Fruit fly (Drosophila melanogaster) whole organism, embryonic: ENCODE data around the gene CG43901.
A peak's percentile ranks its signal among the peaks of the same experiment; 100 is the strongest.

Experiments used
- Asciz ChIP-seq: fragments of 200-800 bp; sonication (Bioruptor generic); optimal IDR thresholded peaks from 2 replicates; lab custom pipeline; 2017; ENCODE audit warnings: missing biosample characterization, mild to moderate bottlenecking, missing genetic modification characterization, missing genetic modification reagents
- B-H1 ChIP-seq: fragments of 200-800 bp; sonication (Bioruptor generic); IDR thresholded peaks from 3 replicates; pipeline ENCODE4 v1.3.6; 2022; ENCODE audit warnings: missing biosample characterization, missing genetic modification characterization
- CG10147 ChIP-seq: fragments of 200-800 bp; sonication (Bioruptor generic); optimal IDR thresholded peaks from 2 replicates; lab custom pipeline; 2019; ENCODE audit warnings: missing biosample characterization, mild to moderate bottlenecking, missing genetic modification characterization, moderate library complexity
- CG10565 ChIP-seq: fragments of 200-800 bp; sonication (Bioruptor generic); optimal IDR thresholded peaks from 3 replicates; lab custom pipeline; 2016; ENCODE audit warnings: missing biosample characterization, mild to moderate bottlenecking, missing genetic modification characterization
- CG11085 ChIP-seq: fragments of 200-800 bp; sonication (Bioruptor generic); IDR thresholded peaks from 2 replicates; pipeline ENCODE4 v1.3.6; 2022; ENCODE audit warnings: missing biosample characterization, missing genetic modification characterization
- CG11560 ChIP-seq: fragments of 200-800 bp; sonication (Bioruptor generic); IDR thresholded peaks from 3 replicates; pipeline ENCODE4 v1.3.6; 2022; ENCODE audit warnings: missing biosample characterization, missing genetic modification characterization
- CG11723 ChIP-seq: fragments of 200-800 bp; sonication (Bioruptor generic); optimal IDR thresholded peaks from 2 replicates; lab custom pipeline; 2017; ENCODE audit warnings: missing biosample characterization, mild to moderate bottlenecking, missing genetic modification characterization
- CG13287 ChIP-seq: fragments of 200-800 bp; sonication (Bioruptor generic); IDR thresholded peaks from 2 replicates; pipeline ENCODE4 v1.3.6; 2022; ENCODE audit warnings: missing biosample characterization, missing genetic modification characterization; ENCODE audit not compliant: partially characterized antibody
- CG13775 ChIP-seq: fragments of 200-800 bp; sonication (Bioruptor generic); optimal IDR thresholded peaks from 3 replicates; lab custom pipeline; 2017; ENCODE audit warnings: missing biosample characterization, mild to moderate bottlenecking, missing genetic modification characterization
- CG14965 ChIP-seq: fragments of 200-800 bp; sonication (Bioruptor generic); optimal IDR thresholded peaks from 2 replicates; lab custom pipeline; 2016; ENCODE audit warnings: missing biosample characterization, missing genetic modification characterization, borderline replicate concordance
- CG16813 ChIP-seq: fragments of 200-800 bp; sonication (Bioruptor generic); IDR thresholded peaks from 3 replicates; pipeline ENCODE4 v1.3.6; 2022; ENCODE audit warnings: missing biosample characterization, missing genetic modification characterization; ENCODE audit not compliant: partially characterized antibody
- CG16863 ChIP-seq: fragments of 200-800 bp; sonication (Bioruptor generic); optimal IDR thresholded peaks from 3 replicates; lab custom pipeline; 2016; ENCODE audit warnings: missing biosample characterization, missing genetic modification characterization
- CG17385 ChIP-seq: fragments of 200-800 bp; sonication (Bioruptor generic); optimal IDR thresholded peaks from 3 replicates; lab custom pipeline; 2018; ENCODE audit warnings: missing biosample characterization, mild to moderate bottlenecking, missing genetic modification characterization
- CG2678 ChIP-seq: fragments of 200-800 bp; sonication (Bioruptor generic); optimal IDR thresholded peaks from 3 replicates; lab custom pipeline; 2019; ENCODE audit warnings: missing biosample characterization, mild to moderate bottlenecking, missing genetic modification characterization, moderate library complexity
- CG6689 ChIP-seq: fragments of 200-800 bp; sonication (Bioruptor generic); IDR thresholded peaks from 2 replicates; pipeline ENCODE4 v1.3.6; 2022; ENCODE audit warnings: missing biosample characterization, missing genetic modification characterization
- CG7556 ChIP-seq: fragments of 200-800 bp; sonication (Bioruptor generic); optimal IDR thresholded peaks from 2 replicates; lab custom pipeline; 2017; ENCODE audit warnings: missing biosample characterization, mild to moderate bottlenecking, missing genetic modification characterization
- CG7786 ChIP-seq: fragments of 200-800 bp; sonication (Bioruptor generic); optimal IDR thresholded peaks from 2 replicates; lab custom pipeline; 2016; ENCODE audit warnings: missing biosample characterization, missing genetic modification characterization
- CG7839 ChIP-seq: fragments of 200-800 bp; sonication (Bioruptor generic); optimal IDR thresholded peaks from 3 replicates; lab custom pipeline; 2018; ENCODE audit warnings: missing biosample characterization, mild to moderate bottlenecking, missing genetic modification characterization, moderate library complexity
- CG8924 ChIP-seq: fragments of 200-800 bp; optimal IDR thresholded peaks from 3 replicates; lab custom pipeline; 2019; ENCODE audit warnings: missing biosample characterization, mild to moderate bottlenecking, missing genetic modification characterization, moderate library complexity
- CG9215 ChIP-seq: fragments of 200-800 bp; sonication (Bioruptor generic); IDR thresholded peaks from 2 replicates; pipeline ENCODE4 v1.3.6; 2022; ENCODE audit warnings: missing biosample characterization, missing genetic modification characterization
- CHES-1-like ChIP-seq: fragments of 200-800 bp; sonication (Bioruptor generic); optimal IDR thresholded peaks from 2 replicates; lab custom pipeline; 2016; ENCODE audit warnings: missing biosample characterization, missing genetic modification characterization
- D ChIP-seq, 2 experiments: fragments of 200-800 bp in 1 of 2; fragments of >200 bp in 1 of 2; sonication (Bioruptor generic) in 1 of 2; optimal IDR thresholded peaks; 2 replicates in 1 of 2; 3 replicates in 1 of 2; lab custom pipeline; 2017; ENCODE audit warnings: mild to moderate bottlenecking in 1 of 2, missing biosample characterization in 1 of 2, missing genetic modification characterization in 1 of 2, missing genetic modification reagents in 1 of 2
- E2f2 ChIP-seq: fragments of 200-800 bp; sonication (Bioruptor generic); IDR thresholded peaks from 2 replicates; pipeline ENCODE4 v1.3.6; 2022; ENCODE audit warnings: missing biosample characterization, missing genetic modification characterization
- Gug ChIP-seq: fragments of 200-800 bp; sonication (Bioruptor generic); IDR thresholded peaks from 4 replicates; pipeline ENCODE4 v1.3.6; 2022; ENCODE audit warnings: missing biosample characterization, missing genetic modification characterization
- H15 ChIP-seq: fragments of 200-800 bp; sonication (Bioruptor generic); IDR thresholded peaks from 3 replicates; pipeline ENCODE4 v1.3.6; 2022; ENCODE audit warnings: missing biosample characterization, missing genetic modification characterization
- Hr51 ChIP-seq, 2 experiments: fragments of 200-800 bp; sonication (Bioruptor generic); optimal IDR thresholded peaks; 2 replicates in 1 of 2; 3 replicates in 1 of 2; lab custom pipeline; 2016 to 2018; ENCODE audit warnings: missing biosample characterization in 2 of 2, missing genetic modification characterization in 2 of 2, mild to moderate bottlenecking in 1 of 2, moderate library complexity in 1 of 2
- Lhr ChIP-seq: fragments of 200-800 bp; sonication (Bioruptor generic); optimal IDR thresholded peaks from 3 replicates; lab custom pipeline; 2017; ENCODE audit warnings: mild to moderate bottlenecking, missing biosample characterization, missing genetic modification reagents, missing genetic modification characterization
- NfI ChIP-seq: fragments of 200-800 bp; sonication (Bioruptor generic); optimal IDR thresholded peaks from 3 replicates; lab custom pipeline; 2018; ENCODE audit warnings: missing biosample characterization, mild to moderate bottlenecking, missing genetic modification characterization, moderate library complexity
- Ptx1 ChIP-seq: fragments of 200-800 bp; sonication (Bioruptor generic); IDR thresholded peaks from 2 replicates; pipeline ENCODE4 v1.3.6; 2022; ENCODE audit warnings: missing biosample characterization, missing genetic modification characterization
- Tbp ChIP-seq: fragments of >200 bp; optimal IDR thresholded peaks from 2 replicates; lab custom pipeline; 2018; ENCODE audit warnings: missing biosample characterization, missing genetic modification characterization
- Trl ChIP-seq, 3 experiments: fragments of >200 bp in 2 of 3; fragments of 200-800 bp in 1 of 3; sonication (Bioruptor generic) in 1 of 3; optimal IDR thresholded peaks; 2 replicates in 1 of 3; 3 replicates in 2 of 3; lab custom pipeline; 2016 to 2017; ENCODE audit warnings: missing biosample characterization in 1 of 3, missing genetic modification characterization in 1 of 3
- btn ChIP-seq: fragments of 200-800 bp; sonication (Bioruptor generic); optimal IDR thresholded peaks from 2 replicates; lab custom pipeline; 2016; ENCODE audit warnings: missing biosample characterization, missing genetic modification characterization
- cad ChIP-seq: fragments of >200 bp; optimal IDR thresholded peaks from 2 replicates; lab custom pipeline; 2017; ENCODE audit warnings: missing biosample characterization, missing genetic modification characterization
- chm ChIP-seq: fragments of 200-800 bp; sonication (Bioruptor generic); IDR thresholded peaks from 2 replicates; pipeline ENCODE4 v1.3.6; 2022; ENCODE audit warnings: missing biosample characterization, missing genetic modification characterization
- dpn ChIP-seq, 2 experiments: fragments of 200-800 bp; sonication (Bioruptor generic); optimal IDR thresholded peaks; 3 replicates each; lab custom pipeline; 2016; ENCODE audit warnings: missing biosample characterization in 2 of 2, missing genetic modification characterization in 2 of 2
- ewg ChIP-seq: fragments of 200-800 bp; sonication (Bioruptor generic); optimal IDR thresholded peaks from 3 replicates; lab custom pipeline; 2017; ENCODE audit warnings: mild to moderate bottlenecking, missing biosample characterization, missing genetic modification reagents, missing genetic modification characterization
- gsb ChIP-seq: fragments of 200-800 bp; sonication (Bioruptor generic); IDR thresholded peaks from 2 replicates; pipeline ENCODE4 v1.3.6; 2022; ENCODE audit warnings: missing biosample characterization, missing genetic modification characterization
- hkb ChIP-seq, 2 experiments: fragments of 200-800 bp in 1 of 2; fragments of >200 bp in 1 of 2; sonication (Bioruptor generic) in 1 of 2; IDR thresholded peaks in 1 of 2; optimal IDR thresholded peaks in 1 of 2; 2 replicates each; pipeline versions ENCODE4 v1.3.6 to Lab custom; 2017 to 2022; ENCODE audit warnings: missing biosample characterization in 1 of 2, missing genetic modification characterization in 1 of 2
- hth ChIP-seq: fragments of >200 bp; optimal IDR thresholded peaks from 2 replicates; lab custom pipeline; 2017; ENCODE audit warnings: inconsistent platforms
- jumu ChIP-seq: fragments of 200-800 bp; sonication (Bioruptor generic); optimal IDR thresholded peaks from 3 replicates; lab custom pipeline; 2016; ENCODE audit warnings: missing biosample characterization, missing genetic modification characterization
- lbe ChIP-seq: fragments of 200-800 bp; sonication (Bioruptor generic); optimal IDR thresholded peaks from 2 replicates; lab custom pipeline; 2016; ENCODE audit warnings: missing biosample characterization, mild to moderate bottlenecking, missing genetic modification characterization
- mld ChIP-seq: fragments of 200-800 bp; sonication (Bioruptor generic); IDR thresholded peaks from 3 replicates; pipeline ENCODE4 v1.3.6; 2022; ENCODE audit warnings: missing biosample characterization, missing genetic modification characterization; ENCODE audit not compliant: partially characterized antibody
- nau ChIP-seq: fragments of 200-800 bp; sonication (Bioruptor generic); optimal IDR thresholded peaks from 3 replicates; lab custom pipeline; 2017; ENCODE audit warnings: missing biosample characterization, mild to moderate bottlenecking, missing genetic modification characterization, missing genetic modification reagents
- nmo ChIP-seq: fragments of 200-800 bp; sonication (Bioruptor generic); optimal IDR thresholded peaks from 2 replicates; lab custom pipeline; 2018; ENCODE audit warnings: missing biosample characterization, mild to moderate bottlenecking, missing genetic modification characterization, moderate library complexity
- otp ChIP-seq: fragments of 200-800 bp; sonication (Bioruptor generic); IDR thresholded peaks from 3 replicates; pipeline ENCODE4, ENCODE4 v1.3.6; 2022; ENCODE audit warnings: missing biosample characterization, missing genetic modification characterization
- slp2 ChIP-seq: fragments of 200-800 bp; sonication (Bioruptor generic); optimal IDR thresholded peaks from 2 replicates; lab custom pipeline; 2016; ENCODE audit warnings: missing biosample characterization, missing genetic modification characterization
- sr ChIP-seq: fragments of 200-800 bp; sonication (Bioruptor generic); IDR thresholded peaks from 3 replicates; pipeline ENCODE4 v1.3.6; 2022; ENCODE audit warnings: missing biosample characterization, missing genetic modification characterization
- tna ChIP-seq: fragments of 200-800 bp; sonication (Bioruptor generic); IDR thresholded peaks from 2 replicates; pipeline ENCODE4 v1.3.6; 2022; ENCODE audit warnings: missing biosample characterization, missing genetic modification characterization; ENCODE audit not compliant: partially characterized antibody
- zen ChIP-seq: fragments of 200-800 bp; sonication (Bioruptor generic); optimal IDR thresholded peaks from 3 replicates; lab custom pipeline; 2018; ENCODE audit warnings: missing biosample characterization, mild to moderate bottlenecking, missing genetic modification characterization, moderate library complexity

Gene CG43901

DNA sequence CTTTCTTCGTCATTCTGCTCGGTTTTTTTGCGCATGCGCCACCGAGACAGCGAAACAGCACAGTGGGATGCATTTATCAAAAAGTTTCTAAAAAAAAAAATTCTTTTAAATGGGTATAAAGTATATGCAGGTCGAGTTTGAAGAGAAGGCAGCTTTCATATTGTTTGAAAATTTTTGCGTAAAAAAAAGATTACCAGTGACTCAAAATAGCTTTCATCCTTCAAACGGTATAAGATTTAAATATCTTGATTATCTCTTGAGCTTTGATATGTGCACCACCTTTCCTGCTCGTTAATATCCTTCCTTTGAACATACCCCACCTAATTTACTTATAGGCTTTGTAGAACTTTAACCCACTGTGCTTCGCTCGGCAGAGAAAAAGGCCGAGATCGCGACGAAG, 520 bp upstream of the CG43901 start (continued):
- TF ChIP-seq CG13775 = peak; percentile 64
- TF ChIP-seq mld (GFP tag; lab: Robert Waterston, UW) = no peak
- no peak for TF ChIP-seq Trl (optimal IDR thresholded peaks at IDR 0.05; lab: Kevin White, UChicago)
- peak; percentile 70 for TF ChIP-seq Trl (GFP tag; optimal IDR thresholded peaks at IDR 0.05; lab: Kevin White, UChicago)
- TF ChIP-seq dpn (GFP tag; optimal IDR thresholded peaks at IDR 0.05; lab: Kevin White, UChicago) = peak; percentile 37 to 44
- peak; percentile 58 for TF ChIP-seq CG16863
- TF ChIP-seq hth (lab: Kevin White, UChicago) = no peak
- TF ChIP-seq CG7556 (GFP tag; lab: Kevin White, UChicago) = peak; percentile 79
- TF ChIP-seq slp2 (GFP tag; lab: Kevin White, UChicago) = peak; percentile 52
- TF ChIP-seq H15 (GFP tag; lab: Robert Waterston, UW) = 0 out of 3 replicates have a peak, but pooled peaks have one; percentile 27
- peak; percentile 61 for TF ChIP-seq Ptx1 (GFP tag; lab: Robert Waterston, UW)
- TF ChIP-seq CG8924 (tag; lab: Kevin White, UChicago) = peak; percentile 73
- no peak for TF ChIP-seq gsb (GFP tag; lab: Robert Waterston, UW)
- TF ChIP-seq CG11560 (tag; lab: Robert Waterston, UW) = no peak
- no peak; the same call in 2 of the 3 replicates for TF ChIP-seq B-H1 (GFP tag; lab: Robert Waterston, UW)
- TF ChIP-seq CG14965 (GFP tag; lab: Kevin White, UChicago) = peak; percentile 36
- TF ChIP-seq jumu (GFP tag; lab: Kevin White, UChicago) = peak; percentile 62
- peak; percentile 46 for TF ChIP-seq CG10147 (GFP tag; lab: Kevin White, UChicago)
- TF ChIP-seq ewg = peak; percentile 65
- TF ChIP-seq Tbp (GFP tag; lab: Kevin White, UChicago) = no peak
- peak; percentile 16 for TF ChIP-seq CHES-1-like
- no peak for TF ChIP-seq CG10565 (GFP tag; lab: Kevin White, UChicago)
- TF ChIP-seq chm (GFP tag; lab: Robert Waterston, UW) = no peak
- no peak for TF ChIP-seq nau (GFP tag; lab: Kevin White, UChicago)
- peak; percentile 33; the same call in 1 of the 2 replicates for TF ChIP-seq E2f2 (GFP tag; lab: Robert Waterston, UW)
- no peak for TF ChIP-seq D (optimal IDR thresholded peaks at IDR 0.05; lab: Kevin White, UChicago)
- peak; percentile 75 for TF ChIP-seq D (GFP tag; optimal IDR thresholded peaks at IDR 0.05; lab: Kevin White, UChicago)
- peak; percentile 81 for TF ChIP-seq CG2678 (tag; lab: Kevin White, UChicago)
- peak; percentile 28 for TF ChIP-seq btn
- TF ChIP-seq CG9215 = peak; percentile 44; the same call in 1 of the 2 replicates
- TF ChIP-seq Hr51 (GFP tag; optimal IDR thresholded peaks at IDR 0.05; lab: Kevin White, UChicago) = peak; percentile 30 to 71
- peak; percentile 66 for TF ChIP-seq CG17385 (GFP tag; lab: Kevin White, UChicago)
- TF ChIP-seq CG11723 = peak; percentile 2
- peak; percentile 45 for TF ChIP-seq Asciz
- TF ChIP-seq otp (GFP tag; lab: Robert Waterston, UW) = 0 out of 3 replicates have a peak, but pooled peaks have one; percentile 9
- TF ChIP-seq CG13287 (GFP tag; lab: Robert Waterston, UW) = no peak
- no peak for TF ChIP-seq cad
- peak; percentile 79 for TF ChIP-seq CG7839
- TF ChIP-seq NfI (GFP tag; lab: Kevin White, UChicago) = peak; percentile 54
- TF ChIP-seq sr (GFP tag; lab: Robert Waterston, UW) = no peak
- no peak for TF ChIP-seq CG16813 (GFP tag; lab: Robert Waterston, UW)
- peak; percentile 80 for TF ChIP-seq nmo (GFP tag; lab: Kevin White, UChicago)
- no peak for TF ChIP-seq CG11085 (GFP tag; lab: Robert Waterston, UW)
- peak; percentile 27 for TF ChIP-seq CG7786 (GFP tag; lab: Kevin White, UChicago)
- no peak for TF ChIP-seq lbe (GFP tag; lab: Kevin White, UChicago)
- peak; percentile 33; the same call in 1 of the 4 replicates for TF ChIP-seq Gug
- TF ChIP-seq tna (GFP tag; lab: Robert Waterston, UW) = no peak
- TF ChIP-seq CG6689 (GFP tag; lab: Robert Waterston, UW) = peak; percentile 44
- peak; percentile 60 for TF ChIP-seq zen (tag; lab: Kevin White, UChicago)
- no peak for TF ChIP-seq hkb (optimal IDR thresholded peaks at IDR 0.05; lab: Kevin White, UChicago)
- peak; percentile 67 for TF ChIP-seq hkb (GFP tag; IDR thresholded peaks at IDR 0.05; lab: Robert Waterston, UW)
- peak; percentile 28 for TF ChIP-seq Lhr
